Fruit fly (Drosophila melanogaster) whole organism: ENCODE data around the gene Cubn2.

ENCODE experiments used
- CG8478 ChIP-seq: fragments of >200 bp; optimal IDR thresholded peaks from 2 replicates; lab custom pipeline; 2018; ENCODE audit warnings: inconsistent platforms
- Dll ChIP-seq: fragments of >200 bp; optimal IDR thresholded peaks from 2 replicates; lab custom pipeline; 2017
- EcR ChIP-seq, 2 experiments: fragments of >200 bp; optimal IDR thresholded peaks; 2 replicates each; lab custom pipeline; 2017; ENCODE audit warnings: missing biosample characterization in 2 of 2, missing genetic modification characterization in 2 of 2, missing genetic modification reagents in 2 of 2
- pan ChIP-seq: fragments of >200 bp; optimal IDR thresholded peaks from 2 replicates; lab custom pipeline; 2017
- psq ChIP-seq: fragments of >200 bp; optimal IDR thresholded peaks from 2 replicates; lab custom pipeline; 2017
- usp ChIP-seq: fragments of >200 bp; optimal IDR thresholded peaks from 2 replicates; lab custom pipeline; 2017; ENCODE audit warnings: missing biosample characterization, missing genetic modification characterization, mixed read lengths

The Cubn2 gene

dm6 chr3L:11814655-11815054, at the start of gene Cubn2:
TSS of gene Cubn2 (minus strand) at chr3L:11814755.
- TF ChIP-seq usp (GFP tag; lab: Kevin White, UChicago) = no peak

- TF ChIP-seq usp (GFP tag; lab: Kevin White, UChicago) (no peak), pan (lab: Kevin White, UChicago) (no peak)
Measured at dm6 chr3L:11863587-11863986, 49.0 kb upstream of the Cubn2 start.

dm6 chr3L:11862266-11862665, 47.7 kb upstream of the Cubn2 start:
- TF ChIP-seq pan (lab: Kevin White, UChicago) (no peak), Dll (lab: Kevin White, UChicago) (no peak), usp (GFP tag; lab: Kevin White, UChicago) (no peak), EcR (GFP tag; optimal IDR thresholded peaks at IDR 0.05; lab: Kevin White, UChicago) (no peak), CG8478 (lab: Kevin White, UChicago) (no peak), psq (lab: Kevin White, UChicago) (no peak)

- TF ChIP-seq usp (GFP tag; lab: Kevin White, UChicago) = no peak
- no peak for TF ChIP-seq CG8478 (lab: Kevin White, UChicago)
- no peak for TF ChIP-seq EcR (GFP tag; optimal IDR thresholded peaks at IDR 0.05; lab: Kevin White, UChicago)
- TF ChIP-seq psq (lab: Kevin White, UChicago) = no peak
- no peak for TF ChIP-seq Dll (lab: Kevin White, UChicago)
- no peak for TF ChIP-seq pan (lab: Kevin White, UChicago)
Measured at dm6 chr3L:11858745-11859144, 44.2 kb upstream of the Cubn2 start.

- TF ChIP-seq EcR (GFP tag; optimal IDR thresholded peaks at IDR 0.05; lab: Kevin White, UChicago) (no peak), Dll (lab: Kevin White, UChicago) (no peak), CG8478 (lab: Kevin White, UChicago) (no peak), usp (GFP tag; lab: Kevin White, UChicago) (no peak), psq (lab: Kevin White, UChicago) (no peak), pan (lab: Kevin White, UChicago) (no peak)
Measured at dm6 chr3L:11852924-11853323, 38.4 kb upstream of the Cubn2 start.

- TF ChIP-seq Dll (lab: Kevin White, UChicago) = no peak
- no peak for TF ChIP-seq CG8478 (lab: Kevin White, UChicago)
- TF ChIP-seq pan (lab: Kevin White, UChicago) = no peak
- no peak for TF ChIP-seq usp (GFP tag; lab: Kevin White, UChicago)
- no peak for TF ChIP-seq EcR (GFP tag; optimal IDR thresholded peaks at IDR 0.05; lab: Kevin White, UChicago)
- TF ChIP-seq psq (lab: Kevin White, UChicago) = no peak
Measured at dm6 chr3L:11847703-11848102, 33.1 kb upstream of the Cubn2 start, which contains the start of gene CG12521. TSS of gene CG12521 (minus strand) at chr3L:11847803.

- TF ChIP-seq EcR (GFP tag; optimal IDR thresholded peaks at IDR 0.05; lab: Kevin White, UChicago) (no peak), pan (lab: Kevin White, UChicago) (no peak), psq (lab: Kevin White, UChicago) (no peak), CG8478 (lab: Kevin White, UChicago) (no peak), Dll (lab: Kevin White, UChicago) (no peak), usp (GFP tag; lab: Kevin White, UChicago) (no peak)
Measured at dm6 chr3L:11836575-11837077, 22.1 kb upstream of the Cubn2 start, which contains the start of gene CG43064. TSS of gene CG43064 (minus strand) at chr3L:11836721.

dm6 chr3L:11833296-11833717, 18.8 kb upstream of the Cubn2 start, which contains the start of gene CycA:
TSS of gene CycA (minus strand) at chr3L:11833578.
- no peak for TF ChIP-seq psq (lab: Kevin White, UChicago)
- no peak for TF ChIP-seq pan (lab: Kevin White, UChicago)
- TF ChIP-seq Dll (lab: Kevin White, UChicago) = no peak
- TF ChIP-seq CG8478 (lab: Kevin White, UChicago) = no peak
- no peak for TF ChIP-seq usp (GFP tag; lab: Kevin White, UChicago)
- no peak for TF ChIP-seq EcR (GFP tag; optimal IDR thresholded peaks at IDR 0.05; lab: Kevin White, UChicago)

dm6 chr3L:11832360-11833295, 18.1 kb upstream of the Cubn2 start:
- TF ChIP-seq CG8478 (lab: Kevin White, UChicago) (no peak), usp (GFP tag; lab: Kevin White, UChicago) (no peak), psq (lab: Kevin White, UChicago) (no peak), Dll (lab: Kevin White, UChicago) (no peak)

dm6 chr3L:11831199-11831598, 16.6 kb upstream of the Cubn2 start:
- TF ChIP-seq CG8478 (lab: Kevin White, UChicago) = no peak

dm6 chr3L:11828730-11829129, 14.2 kb upstream of the Cubn2 start, which contains the start of gene CG7264:
TSS of gene CG7264 (plus strand) at chr3L:11829030.
- no peak for TF ChIP-seq psq (lab: Kevin White, UChicago)
- no peak for TF ChIP-seq Dll (lab: Kevin White, UChicago)
- TF ChIP-seq pan (lab: Kevin White, UChicago) = no peak
- TF ChIP-seq EcR (GFP tag; optimal IDR thresholded peaks at IDR 0.05; lab: Kevin White, UChicago) = no peak
- TF ChIP-seq usp (GFP tag; lab: Kevin White, UChicago) = no peak
- TF ChIP-seq CG8478 (lab: Kevin White, UChicago) = no peak
